Fruit fly (Drosophila melanogaster): Measurements from ENCODE around the gene CG9192.

Gene CG9192

DNA sequence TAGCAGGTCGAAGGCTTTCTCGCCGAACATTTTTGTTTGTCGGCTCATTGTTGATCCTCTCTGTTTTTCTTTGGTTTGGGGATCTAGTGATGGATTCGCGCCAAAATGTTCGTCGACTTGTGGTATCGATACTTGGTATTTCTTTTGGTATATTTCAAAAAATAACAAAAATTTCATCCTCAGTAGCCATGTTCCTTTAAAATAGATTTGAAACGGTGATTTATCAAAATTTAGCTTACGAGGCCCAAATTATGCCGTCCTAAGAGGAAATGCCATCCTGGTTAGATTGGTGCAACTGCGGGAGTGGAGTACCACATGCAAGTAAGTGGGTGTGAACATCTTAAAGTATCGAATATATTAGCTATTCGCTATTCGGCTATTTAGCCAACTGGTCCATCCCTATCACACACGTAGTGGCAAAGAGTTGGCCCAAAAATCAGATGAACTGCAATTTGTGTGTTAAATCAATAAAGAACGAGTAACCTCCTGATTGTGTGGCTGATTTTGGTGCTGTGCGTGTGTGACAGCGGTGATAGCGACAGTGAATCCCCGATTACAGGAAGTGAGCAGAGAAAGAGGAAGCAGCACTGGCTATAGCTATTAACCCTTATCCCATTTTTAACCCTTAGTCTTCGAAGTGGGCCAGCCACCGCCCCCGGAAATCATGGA, 9.6 kb upstream of the CG9192 start, which contains the start of the genes Psf1 and Sac1 (continued):
- TF ChIP-seq E2f2 (GFP tag; IDR thresholded peaks at IDR 0.05) (0 out of 2 replicates have a peak, but pooled peaks have one; percentile 15), lola (GFP tag; optimal IDR thresholded peaks at IDR 0.05) (peak in 1 of 3 experiments; percentile 53), CG9727 (GFP tag; optimal IDR thresholded peaks at IDR 0.05) (peak; percentile 46), Hmx (GFP tag; optimal IDR thresholded peaks at IDR 0.05) (no peak), CG4282 (GFP tag; optimal IDR thresholded peaks at IDR 0.05) (no peak), CG9609 (GFP tag; optimal IDR thresholded peaks at IDR 0.05) (peak; percentile 36), CG1603 (tag; optimal IDR thresholded peaks at IDR 0.05) (peak; percentile 71), CG17385 (GFP tag; optimal IDR thresholded peaks at IDR 0.05) (peak; percentile 79), CG43689 (GFP tag; IDR thresholded peaks at IDR 0.05) (no peak), CG8765 (GFP tag; IDR thresholded peaks at IDR 0.05) (0 out of 2 replicates have a peak, but pooled peaks have one; percentile 36), CG16813 (GFP tag; IDR thresholded peaks at IDR 0.05; ENCODE audit: partially characterized antibody) (peak; percentile 91), maf-S (GFP tag; optimal IDR thresholded peaks at IDR 0.05) (peak; percentile 26), fu2 (GFP tag; optimal IDR thresholded peaks at IDR 0.05) (peak; percentile 77), Poxn (GFP tag; IDR thresholded peaks at IDR 0.05) (no peak), CG2120 (GFP tag; optimal IDR thresholded peaks at IDR 0.05) (peak; percentile 78), mam (GFP tag; optimal IDR thresholded peaks at IDR 0.05) (peak; percentile 68), vnd (GFP tag; IDR thresholded peaks at IDR 0.05; ENCODE audit: partially characterized antibody) (peak; percentile 82), Dll (GFP tag; IDR thresholded peaks at IDR 0.05; ENCODE audit: partially characterized antibody) (peak; percentile 95), Xrp1 (GFP tag; IDR thresholded peaks at IDR 0.05) (peak; percentile 45; the same call in 1 of the 2 replicates), ara (GFP tag; IDR thresholded peaks at IDR 0.05) (no peak), CG17802 (tag; optimal IDR thresholded peaks at IDR 0.05) (peak; percentile 74), ato (GFP tag; IDR thresholded peaks at IDR 0.05; ENCODE audit: partially characterized antibody) (peak; percentile 46; the same call in 1 of the 2 replicates), Dek (tag; optimal IDR thresholded peaks at IDR 0.05) (peak; percentile 10), CG13775 (GFP tag; optimal IDR thresholded peaks at IDR 0.05) (peak; percentile 50), dysf (GFP tag; IDR thresholded peaks at IDR 0.05) (peak; percentile 58; the same call in 1 of the 3 replicates), zfh1 (GFP tag; IDR thresholded peaks at IDR 0.05) (peak; percentile 36; the same call in 1 of the 3 replicates), Bgb (GFP tag; IDR thresholded peaks at IDR 0.05; ENCODE audit: partially characterized antibody) (peak; percentile 78), sens (GFP tag) (peak; percentile 87), Abd-B (GFP tag; optimal IDR thresholded peaks at IDR 0.05) (peak; percentile 47), CG16815 (GFP tag; optimal IDR thresholded peaks at IDR 0.05) (peak; percentile 5), CG14710 (tag; optimal IDR thresholded peaks at IDR 0.05) (peak; percentile 81), CG17829 (tag; optimal IDR thresholded peaks at IDR 0.05) (peak; percentile 62), CG10147 (GFP tag; optimal IDR thresholded peaks at IDR 0.05) (peak; percentile 45), E2f1 (GFP tag; IDR thresholded peaks at IDR 0.05) (peak; percentile 62), org-1 (GFP tag; optimal IDR thresholded peaks at IDR 0.05) (no peak), BEAF-32 (GFP tag; optimal IDR thresholded peaks at IDR 0.05) (peak; percentile 97), bab2 (GFP tag; optimal IDR thresholded peaks at IDR 0.05) (peak; percentile 73), CG7357 (GFP tag; IDR thresholded peaks at IDR 0.05) (peak; percentile 98), Lhr (GFP tag; optimal IDR thresholded peaks at IDR 0.05) (peak; percentile 71), Doc3 (GFP tag; IDR thresholded peaks at IDR 0.05; ENCODE audit: partially characterized antibody) (peak; percentile 91), CG7928 (GFP tag; optimal IDR thresholded peaks at IDR 0.05) (peak; percentile 10), hkb (optimal IDR thresholded peaks at IDR 0.05) (peak; percentile 30), hkb (GFP tag; IDR thresholded peaks at IDR 0.05) (no peak), CG9876 (GFP tag; optimal IDR thresholded peaks at IDR 0.05) (peak; percentile 24), CG33213 (GFP tag; optimal IDR thresholded peaks at IDR 0.05) (peak; percentile 39), tup (GFP tag; optimal IDR thresholded peaks at IDR 0.05) (no peak), bbx (GFP tag; IDR thresholded peaks at IDR 0.05; ENCODE audit: partially characterized antibody) (peak; percentile 68), pzg (GFP tag; optimal IDR thresholded peaks at IDR 0.05) (peak; percentile 77), onecut (GFP tag; IDR thresholded peaks at IDR 0.05) (peak; percentile 66)

All from whole organism, embryonic.